Worm (Caenorhabditis elegans): ENCODE results near the gene R10D12.6.

Gene R10D12.6

ce11 chrV:13909400-13909799 lies 39.7 kb upstream of the R10D12.6 start, which contains the start of gene C06B3.7 (continued):
- TF ChIP-seq lin-13 (GFP tag; optimal IDR thresholded peaks at IDR 0.05): peak; percentile 62
- no peak for TF ChIP-seq snpc-1.2 (GFP tag; IDR thresholded peaks at IDR 0.05)
- peak; percentile 96 for TF ChIP-seq nhr-77 (tag; optimal IDR thresholded peaks at IDR 0.05)
- TF ChIP-seq mdt-29 (GFP tag; IDR thresholded peaks at IDR 0.05): peak; percentile 78
- no peak for TF ChIP-seq lin-29 (GFP tag; IDR thresholded peaks at IDR 0.05)
- no peak for TF ChIP-seq Y105C5A.15 (GFP tag; IDR thresholded peaks at IDR 0.05)
- peak; percentile 95 for TF ChIP-seq nhr-28 (tag; optimal IDR thresholded peaks at IDR 0.05)
- TF ChIP-seq nhr-48 (tag; optimal IDR thresholded peaks at IDR 0.05): peak; percentile 75
- TF ChIP-seq dve-1 (tag; optimal IDR thresholded peaks at IDR 0.05; ENCODE audit: insufficient read depth): peak; percentile 95
- TF ChIP-seq dpl-1 (GFP tag; optimal IDR thresholded peaks at IDR 0.05): peak; percentile 52
- TF ChIP-seq egl-43 (GFP tag; IDR thresholded peaks at IDR 0.05): no peak
- TF ChIP-seq jun-1 (tag; optimal IDR thresholded peaks at IDR 0.05): no peak
- TF ChIP-seq nhr-11 (tag; optimal IDR thresholded peaks at IDR 0.05): peak; percentile 98
- peak; percentile 63 to 88 for TF ChIP-seq lsy-2 (tag; optimal IDR thresholded peaks at IDR 0.05)
- TF ChIP-seq mep-1 (tag; optimal IDR thresholded peaks at IDR 0.05): peak; percentile 90
- TF ChIP-seq ceh-62 (tag; optimal IDR thresholded peaks at IDR 0.05): no peak
- TF ChIP-seq spr-1 (tag; optimal IDR thresholded peaks at IDR 0.05): no peak
- no peak for TF ChIP-seq Y75B8A.6 (GFP tag; IDR thresholded peaks at IDR 0.05)

ce11 chrV:13915390-13915789 lies 33.7 kb upstream of the R10D12.6 start, which contains the start of gene gcy-32:
TSS of gene gcy-32 (minus strand) at chrV:13915490.
- no peak for TF ChIP-seq nhr-25 (tag; optimal IDR thresholded peaks at IDR 0.05; ENCODE audit: borderline replicate concordance, insufficient read depth)
- TF ChIP-seq fkh-10 (GFP tag; optimal IDR thresholded peaks at IDR 0.05): no peak
- no peak for TF ChIP-seq nhr-77 (tag; optimal IDR thresholded peaks at IDR 0.05)
- no peak for TF ChIP-seq arid-1 (GFP tag; conservative IDR thresholded peaks at IDR 0.05)
- no peak for TF ChIP-seq zip-11 (GFP tag; IDR thresholded peaks at IDR 0.05)
- TF ChIP-seq dmd-9 (GFP tag; IDR thresholded peaks at IDR 0.05): no peak
- no peak for TF ChIP-seq rbr-2 (tag; optimal IDR thresholded peaks at IDR 0.05)
- no peak for TF ChIP-seq mdl-1 (tag; optimal IDR thresholded peaks at IDR 0.05)
- TF ChIP-seq Y105C5A.15 (GFP tag; IDR thresholded peaks at IDR 0.05): no peak
- TF ChIP-seq nhr-102 (tag; optimal IDR thresholded peaks at IDR 0.05): no peak
- TF ChIP-seq gei-8 (GFP tag; optimal IDR thresholded peaks at IDR 0.05): no peak
- TF ChIP-seq Y75B8A.6 (GFP tag; IDR thresholded peaks at IDR 0.05): no peak
- TF ChIP-seq attf-4 (tag; optimal IDR thresholded peaks at IDR 0.05): no peak
- no peak for TF ChIP-seq zip-2 (tag; optimal IDR thresholded peaks at IDR 0.05)
- no peak for TF ChIP-seq tag-97 (GFP tag; IDR thresholded peaks at IDR 0.05)
- TF ChIP-seq unc-62 (GFP tag; optimal IDR thresholded peaks at IDR 0.05 in 1 of 2): no peak
- TF ChIP-seq unc-62 (tag; optimal IDR thresholded peaks at IDR 0.05): no peak
- TF ChIP-seq dmd-6 (GFP tag; IDR thresholded peaks at IDR 0.05): no peak

DNA sequence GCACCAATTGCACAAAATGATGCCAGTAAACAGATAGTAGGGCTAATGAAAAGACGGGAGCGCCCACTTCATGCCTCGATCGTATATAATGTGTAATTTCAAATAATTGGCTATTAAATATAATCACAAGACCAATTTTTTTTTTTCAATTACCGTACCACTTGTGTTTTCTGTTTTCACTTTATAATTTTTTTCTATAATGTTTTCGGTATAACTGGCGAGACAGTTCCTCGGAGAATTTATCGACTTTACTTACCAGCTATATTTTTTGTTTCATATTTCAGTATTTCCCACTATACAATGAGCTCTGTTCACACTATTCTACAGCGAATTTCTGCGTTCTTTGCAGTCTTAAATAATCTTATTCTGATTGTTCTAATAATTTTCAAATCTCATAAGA lies 32.9 kb upstream of the R10D12.6 start, which contains the start of gene str-252:
Gene str-252, plus strand, starts transcription at position 301 of the 400 bp plus-strand sequence.
- TF ChIP-seq lim-7 (GFP tag; IDR thresholded peaks at IDR 0.05) (no peak), hlh-11 (tag; optimal IDR thresholded peaks at IDR 0.05) (no peak)

ce11 chrV:13918341-13918740 lies 30.8 kb upstream of the R10D12.6 start, which contains the start of gene str-250:
TSS of gene str-250 (plus strand) at chrV:13918641.
- no peak for TF ChIP-seq set-16 (GFP tag; IDR thresholded peaks at IDR 0.05)
- no peak for TF ChIP-seq nhr-77 (tag; optimal IDR thresholded peaks at IDR 0.05)
- no peak for TF ChIP-seq hif-1 (tag; optimal IDR thresholded peaks at IDR 0.05)
- no peak for TF ChIP-seq zfp-3 (GFP tag; conservative IDR thresholded peaks at IDR 0.05)
- no peak for TF ChIP-seq php-3 (GFP tag; IDR thresholded peaks at IDR 0.05)
- no peak for TF ChIP-seq dmd-8 (GFP tag; IDR thresholded peaks at IDR 0.05)
- TF ChIP-seq pqm-1 (tag; optimal IDR thresholded peaks at IDR 0.05): no peak
- TF ChIP-seq lin-1 (GFP tag; IDR thresholded peaks at IDR 0.05): no peak
- no peak for TF ChIP-seq F44E2.7 (GFP tag; IDR thresholded peaks at IDR 0.05)
- no peak for TF ChIP-seq D1046.2 (GFP tag; IDR thresholded peaks at IDR 0.05)
- TF ChIP-seq tag-97 (GFP tag; IDR thresholded peaks at IDR 0.05): no peak
- TF ChIP-seq arid-1 (GFP tag; conservative IDR thresholded peaks at IDR 0.05): no peak
- TF ChIP-seq unc-130 (GFP tag; optimal IDR thresholded peaks at IDR 0.05): no peak
- TF ChIP-seq saeg-2 (GFP tag; IDR thresholded peaks at IDR 0.05): no peak
- TF ChIP-seq lir-3 (tag; optimal IDR thresholded peaks at IDR 0.05): no peak
- no peak for TF ChIP-seq nhr-6 (tag; optimal IDR thresholded peaks at IDR 0.05)
